Worm (Caenorhabditis elegans): ENCODE measurements around the gene fat-4.
A peak's percentile ranks its signal among the peaks of the same experiment; 100 is the strongest.

The fat-4 gene

ce11 chrIV:9801418-9801817, 2.2 kb downstream of the fat-4 start:
- 0 out of 2 replicates have a peak, but pooled peaks have one; percentile 22 for TF ChIP-seq egl-44 (GFP tag; IDR thresholded peaks at IDR 0.05)
- peak; percentile 34 for TF ChIP-seq lin-54 (GFP tag; optimal IDR thresholded peaks at IDR 0.05)
- TF ChIP-seq tbp1 (GFP tag; optimal IDR thresholded peaks at IDR 0.05): peak; percentile 35
- TF ChIP-seq nhr-80 (tag; optimal IDR thresholded peaks at IDR 0.05): peak; percentile 97
- TF ChIP-seq B0035.1 (tag; optimal IDR thresholded peaks at IDR 0.05): no peak
- TF ChIP-seq C17E4.6 (GFP tag; IDR thresholded peaks at IDR 0.05): no peak
- TF ChIP-seq zim-3 (tag; optimal IDR thresholded peaks at IDR 0.05): no peak
- no peak for TF ChIP-seq nfyb-1 (GFP tag; IDR thresholded peaks at IDR 0.05)
- TF ChIP-seq ets-4 (GFP tag; optimal IDR thresholded peaks at IDR 0.05): peak; percentile 83
- TF ChIP-seq athp-1 (tag; optimal IDR thresholded peaks at IDR 0.05): no peak
- TF ChIP-seq let-607 (tag; optimal IDR thresholded peaks at IDR 0.05): peak; percentile 29 to 60
- no peak for TF ChIP-seq mxl-1 (tag; optimal IDR thresholded peaks at IDR 0.05)
- TF ChIP-seq sptf-2 (GFP tag; optimal IDR thresholded peaks at IDR 0.05): no peak
- 0 out of 2 replicates have a peak, but pooled peaks have one; percentile 7 for TF ChIP-seq ceh-40 (GFP tag; IDR thresholded peaks at IDR 0.05)
- TF ChIP-seq attf-5 (GFP tag; optimal IDR thresholded peaks at IDR 0.05): peak; percentile 18
- TF ChIP-seq madf-10 (tag; optimal IDR thresholded peaks at IDR 0.05): peak; percentile 42
- peak; percentile 0 for TF ChIP-seq F22D6.2 (tag; optimal IDR thresholded peaks at IDR 0.05)
- TF ChIP-seq tlf-1 (GFP tag; optimal IDR thresholded peaks at IDR 0.05): peak; percentile 54
- no peak for TF ChIP-seq madf-8 (GFP tag; conservative IDR thresholded peaks at IDR 0.05)
- TF ChIP-seq repo-1 (tag; optimal IDR thresholded peaks at IDR 0.05): peak; percentile 46
- peak; percentile 51; the same call in 1 of the 2 replicates for TF ChIP-seq dox-1 (GFP tag; IDR thresholded peaks at IDR 0.05)
- TF ChIP-seq cebp-1 (GFP tag; IDR thresholded peaks at IDR 0.05): no peak
- peak; percentile 54 for TF ChIP-seq cebp-1 (tag; optimal IDR thresholded peaks at IDR 0.05)
- peak; percentile 90 for TF ChIP-seq ztf-22 (GFP tag; optimal IDR thresholded peaks at IDR 0.05)
- TF ChIP-seq atf-7 (tag; optimal IDR thresholded peaks at IDR 0.05): peak; percentile 74
- TF ChIP-seq lin-40 (tag; optimal IDR thresholded peaks at IDR 0.05): peak; percentile 31

DNA sequence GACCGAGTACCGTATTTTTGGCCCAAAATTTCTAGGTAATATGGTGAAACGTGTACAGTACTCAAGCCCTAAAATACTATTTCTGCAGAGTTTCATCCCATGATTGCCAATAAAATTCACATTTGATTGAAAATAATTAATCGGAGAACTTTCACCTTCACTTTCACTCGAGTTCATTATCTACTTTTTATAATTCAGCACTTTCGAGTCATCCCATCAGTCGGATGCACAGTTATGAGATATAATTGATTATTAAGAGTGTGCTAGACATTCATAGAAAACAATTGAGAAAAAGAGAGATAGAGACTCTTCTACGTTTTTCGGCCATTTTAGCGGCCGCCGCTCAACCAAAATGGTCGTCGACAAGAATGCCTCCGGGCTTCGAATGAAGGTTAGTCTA, 3.5 kb downstream of the fat-4 start, which contains the start of gene fat-3:
Gene fat-3, plus strand, starts transcription at position 313 of the 400 bp plus-strand sequence.
- TF ChIP-seq hmg-1.2 (GFP tag; IDR thresholded peaks at IDR 0.05) (peak; percentile 53; the same call in 1 of the 2 replicates), nhr-80 (tag; optimal IDR thresholded peaks at IDR 0.05) (peak; percentile 75), lag-1 (GFP tag; IDR thresholded peaks at IDR 0.05) (no peak)

ce11 chrIV:9803544-9803943, 4.3 kb downstream of the fat-4 start:
- TF ChIP-seq tbp1 (GFP tag; optimal IDR thresholded peaks at IDR 0.05) (peak; percentile 24), egl-44 (GFP tag; IDR thresholded peaks at IDR 0.05) (0 out of 2 replicates have a peak, but pooled peaks have one; percentile 15), ceh-27 (GFP tag; optimal IDR thresholded peaks at IDR 0.05) (no peak), madf-8 (GFP tag; conservative IDR thresholded peaks at IDR 0.05) (no peak), cebp-1 (GFP tag; IDR thresholded peaks at IDR 0.05) (no peak), cebp-1 (tag; optimal IDR thresholded peaks at IDR 0.05) (peak; percentile 55), fkh-3 (tag; optimal IDR thresholded peaks at IDR 0.05) (no peak), hmg-1.2 (GFP tag; IDR thresholded peaks at IDR 0.05) (peak; percentile 75; the same call in 1 of the 2 replicates), ceh-91 (GFP tag; IDR thresholded peaks at IDR 0.05) (no peak), zfh-2 (GFP tag; conservative IDR thresholded peaks at IDR 0.05) (no peak), F57A8.1 (GFP tag; optimal IDR thresholded peaks at IDR 0.05) (no peak), attf-5 (GFP tag; optimal IDR thresholded peaks at IDR 0.05) (peak; percentile 16), attf-3 (GFP tag; conservative IDR thresholded peaks at IDR 0.05) (no peak), B0336.3 (GFP tag; IDR thresholded peaks at IDR 0.05) (peak; percentile 42; the same call in 1 of the 2 replicates), lin-40 (tag; optimal IDR thresholded peaks at IDR 0.05) (peak; percentile 18), nfya-2 (GFP tag; IDR thresholded peaks at IDR 0.05) (no peak), nhr-80 (tag; optimal IDR thresholded peaks at IDR 0.05) (peak; percentile 74), ets-4 (GFP tag; optimal IDR thresholded peaks at IDR 0.05) (peak; percentile 35), sea-2 (GFP tag; IDR thresholded peaks at IDR 0.05) (no peak), madf-10 (tag; optimal IDR thresholded peaks at IDR 0.05) (peak; percentile 29), sdz-38 (tag; optimal IDR thresholded peaks at IDR 0.05) (no peak), repo-1 (tag; optimal IDR thresholded peaks at IDR 0.05) (no peak), nfyb-1 (GFP tag; IDR thresholded peaks at IDR 0.05) (no peak), atf-7 (tag; optimal IDR thresholded peaks at IDR 0.05) (no peak), Y67H2A.10 (GFP tag; conservative IDR thresholded peaks at IDR 0.05) (no peak), nfya-1 (tag; optimal IDR thresholded peaks at IDR 0.05; ENCODE audit: borderline replicate concordance, insufficient read depth) (no peak), xnd-1 (tag; optimal IDR thresholded peaks at IDR 0.05) (no peak)

Measured in whole organism, young adult.